Fruit fly (Drosophila melanogaster) whole organism, prepupa: ENCODE measurements around the gene Drak.

Experiments used
- Blimp-1 ChIP-seq: fragments of 200-800 bp; sonication (Bioruptor generic); optimal IDR thresholded peaks from 3 replicates; lab custom pipeline; 2017; ENCODE audit warnings: missing biosample characterization, missing genetic modification characterization, mild to moderate bottlenecking, moderate library complexity, missing genetic modification reagents
- CG10631 ChIP-seq: fragments of 200-800 bp; sonication (Bioruptor generic); optimal IDR thresholded peaks from 2 replicates; lab custom pipeline; 2016; ENCODE audit warnings: missing biosample characterization, missing genetic modification characterization
- CG10669 ChIP-seq: fragments of 200-800 bp; sonication (Bioruptor generic); optimal IDR thresholded peaks from 3 replicates; lab custom pipeline; 2018; ENCODE audit warnings: missing biosample characterization, mild to moderate bottlenecking, missing genetic modification characterization, moderate library complexity
- CG11294 ChIP-seq: fragments of 200-800 bp; sonication (Bioruptor generic); IDR thresholded peaks from 2 replicates; pipeline ENCODE4 v1.3.6; 2022; ENCODE audit warnings: missing biosample characterization, missing genetic modification characterization
- CG11762 ChIP-seq: fragments of 200-800 bp; sonication (Bioruptor generic); optimal IDR thresholded peaks from 3 replicates; lab custom pipeline; 2016; ENCODE audit warnings: missing biosample characterization, missing genetic modification characterization; ENCODE audit not compliant: insufficient read depth
- CG15336 ChIP-seq: fragments of 200-800 bp; sonication (Bioruptor generic); IDR thresholded peaks from 2 replicates; pipeline ENCODE4 v1.3.6; 2022; ENCODE audit warnings: missing biosample characterization, missing genetic modification characterization
- CG16779 ChIP-seq: fragments of 200-800 bp; sonication (Bioruptor generic); optimal IDR thresholded peaks from 3 replicates; lab custom pipeline; 2017; ENCODE audit warnings: missing biosample characterization, mild to moderate bottlenecking, missing genetic modification characterization
- CG3032 ChIP-seq: fragments of 200-800 bp; optimal IDR thresholded peaks from 2 replicates; lab custom pipeline; 2019; ENCODE audit warnings: missing biosample characterization, mild to moderate bottlenecking, missing genetic modification characterization, moderate library complexity
- CG31627 ChIP-seq: fragments of 200-800 bp; sonication (Bioruptor generic); optimal IDR thresholded peaks from 3 replicates; lab custom pipeline; 2016; ENCODE audit warnings: missing biosample characterization, missing genetic modification characterization
- CG34406 ChIP-seq: fragments of 200-800 bp; sonication (Bioruptor generic); optimal IDR thresholded peaks from 3 replicates; lab custom pipeline; 2016; ENCODE audit warnings: missing biosample characterization, missing genetic modification characterization
- CG3919 ChIP-seq: fragments of 200-800 bp; sonication (Bioruptor generic); optimal IDR thresholded peaks from 3 replicates; lab custom pipeline; 2016; ENCODE audit warnings: missing biosample characterization, missing genetic modification characterization
- CG6163 ChIP-seq: fragments of 200-800 bp; sonication (Bioruptor generic); IDR thresholded peaks from 3 replicates; pipeline ENCODE4 v1.3.6; 2022; ENCODE audit warnings: missing biosample characterization, missing genetic modification characterization
- CG6276 ChIP-seq: fragments of 200-800 bp; sonication (Bioruptor generic); optimal IDR thresholded peaks from 2 replicates; lab custom pipeline; 2017; ENCODE audit warnings: missing biosample characterization, mild to moderate bottlenecking, missing genetic modification characterization
- CG6792 ChIP-seq: fragments of 200-800 bp; sonication (Bioruptor generic); optimal IDR thresholded peaks from 3 replicates; lab custom pipeline; 2016; ENCODE audit warnings: missing biosample characterization, missing genetic modification characterization
- CG6808 ChIP-seq: fragments of 200-800 bp; sonication (Bioruptor generic); optimal IDR thresholded peaks from 3 replicates; lab custom pipeline; 2017; ENCODE audit warnings: missing biosample characterization, missing genetic modification characterization, mild to moderate bottlenecking, moderate library complexity, missing genetic modification reagents
- CG6854 ChIP-seq: fragments of 200-800 bp; sonication (Bioruptor generic); optimal IDR thresholded peaks from 2 replicates; lab custom pipeline; 2017; ENCODE audit warnings: missing biosample characterization, mild to moderate bottlenecking, missing genetic modification characterization
- CG7368 ChIP-seq: fragments of 200-800 bp; sonication (Bioruptor generic); optimal IDR thresholded peaks from 3 replicates; lab custom pipeline; 2016; ENCODE audit warnings: missing biosample characterization, missing genetic modification characterization
- CG8119 ChIP-seq: fragments of 200-800 bp; sonication (Bioruptor generic); IDR thresholded peaks from 3 replicates; pipeline ENCODE4 v1.3.6; 2022; ENCODE audit warnings: missing biosample characterization, missing genetic modification characterization
- CG8319 ChIP-seq: fragments of 200-800 bp; sonication (Bioruptor generic); optimal IDR thresholded peaks from 3 replicates; lab custom pipeline; 2016; ENCODE audit warnings: missing biosample characterization, missing genetic modification characterization
- CG8632 ChIP-seq: fragments of 200-800 bp; sonication (Bioruptor generic); optimal IDR thresholded peaks from 3 replicates; lab custom pipeline; 2016; ENCODE audit warnings: missing biosample characterization, missing genetic modification characterization
- CG9139 ChIP-seq: fragments of 200-800 bp; sonication (Bioruptor generic); optimal IDR thresholded peaks from 3 replicates; lab custom pipeline; 2017; ENCODE audit warnings: missing biosample characterization, mild to moderate bottlenecking, missing genetic modification characterization
- Eip75B ChIP-seq: fragments of 200-800 bp; sonication (Bioruptor generic); optimal IDR thresholded peaks from 3 replicates; lab custom pipeline; 2016; ENCODE audit warnings: missing biosample characterization, missing genetic modification characterization
- Eip78C ChIP-seq: fragments of 200-800 bp; sonication (Bioruptor generic); peaks from one replicate; lab custom pipeline; 2016; ENCODE audit warnings: missing biosample characterization, missing genetic modification characterization
- Eip93F ChIP-seq: fragments of 200-800 bp; sonication (Bioruptor generic); optimal IDR thresholded peaks from 2 replicates; lab custom pipeline; 2016; ENCODE audit warnings: missing biosample characterization, mild to moderate bottlenecking, missing genetic modification characterization
- Ets96B ChIP-seq: fragments of 200-800 bp; optimal IDR thresholded peaks from 2 replicates; lab custom pipeline; 2019; ENCODE audit warnings: missing biosample characterization, mild to moderate bottlenecking, missing genetic modification characterization, moderate library complexity
- Gug ChIP-seq: fragments of 200-800 bp; sonication (Bioruptor generic); IDR thresholded peaks from 2 replicates; pipeline ENCODE4 v1.3.6; 2022; ENCODE audit warnings: missing biosample characterization, missing genetic modification characterization
- Hr38 ChIP-seq: sonication (Bioruptor generic); optimal IDR thresholded peaks from 2 replicates; lab custom pipeline; 2016; ENCODE audit warnings: missing biosample characterization, missing genetic modification characterization
- Hr39 ChIP-seq: fragments of 200-800 bp; sonication (Bioruptor generic); optimal IDR thresholded peaks from 2 replicates; lab custom pipeline; 2016; ENCODE audit warnings: missing biosample characterization, missing genetic modification characterization
- Hr4 ChIP-seq: fragments of 200-800 bp; sonication (Bioruptor generic); optimal IDR thresholded peaks from 3 replicates; lab custom pipeline; 2016; ENCODE audit warnings: missing biosample characterization, missing genetic modification characterization
- Lpt ChIP-seq: fragments of 200-800 bp; sonication (Bioruptor generic); optimal IDR thresholded peaks from 3 replicates; lab custom pipeline; 2016; ENCODE audit warnings: missing biosample characterization, missing genetic modification characterization
- Met ChIP-seq: fragments of 200-800 bp; sonication (Bioruptor generic); optimal IDR thresholded peaks from 3 replicates; lab custom pipeline; 2016; ENCODE audit warnings: missing biosample characterization, missing genetic modification characterization
- OdsH ChIP-seq: fragments of 200-800 bp; sonication (Bioruptor generic); optimal IDR thresholded peaks from 3 replicates; lab custom pipeline; 2016; ENCODE audit warnings: missing biosample characterization, missing genetic modification characterization
- Smox ChIP-seq: fragments of 200-800 bp; sonication (Bioruptor generic); optimal IDR thresholded peaks from 3 replicates; lab custom pipeline; 2016; ENCODE audit warnings: missing biosample characterization, missing genetic modification characterization
- Sox14 ChIP-seq: fragments of 200-800 bp; sonication (Bioruptor generic); optimal IDR thresholded peaks from 3 replicates; lab custom pipeline; 2016; ENCODE audit warnings: missing biosample characterization, missing genetic modification characterization
- Sox15 ChIP-seq: fragments of 200-800 bp; sonication (Bioruptor generic); optimal IDR thresholded peaks from 3 replicates; lab custom pipeline; 2016; ENCODE audit warnings: missing biosample characterization, missing genetic modification characterization
- achi ChIP-seq: fragments of 200-800 bp; sonication (Bioruptor generic); optimal IDR thresholded peaks from 3 replicates; lab custom pipeline; 2016; ENCODE audit warnings: missing biosample characterization, missing genetic modification characterization
- acj6 ChIP-seq: fragments of 200-800 bp; sonication (Bioruptor generic); optimal IDR thresholded peaks from 3 replicates; lab custom pipeline; 2016; ENCODE audit warnings: missing biosample characterization, missing genetic modification characterization
- cyc ChIP-seq: fragments of 200-800 bp; sonication (Bioruptor generic); optimal IDR thresholded peaks from 3 replicates; lab custom pipeline; 2016; ENCODE audit warnings: missing biosample characterization, missing genetic modification characterization
- dac ChIP-seq: fragments of 200-800 bp; sonication (Bioruptor generic); optimal IDR thresholded peaks from 2 replicates; lab custom pipeline; 2017; ENCODE audit warnings: missing biosample characterization, mild to moderate bottlenecking, missing genetic modification characterization
- dsx ChIP-seq: fragments of 200-800 bp; optimal IDR thresholded peaks from 3 replicates; lab custom pipeline; 2019; ENCODE audit warnings: missing biosample characterization, mild to moderate bottlenecking, missing genetic modification characterization, moderate library complexity; ENCODE audit not compliant: poor library complexity, severe bottlenecking
- eg ChIP-seq: fragments of 200-800 bp; sonication (Bioruptor generic); IDR thresholded peaks from 3 replicates; pipeline ENCODE4 v1.3.6; 2022; ENCODE audit warnings: missing biosample characterization, missing genetic modification characterization
- esn ChIP-seq: fragments of 200-800 bp; sonication (Bioruptor generic); optimal IDR thresholded peaks from 2 replicates; lab custom pipeline; 2016; ENCODE audit warnings: missing biosample characterization, mild to moderate bottlenecking, missing genetic modification characterization, moderate library complexity
- fd59A ChIP-seq: fragments of 200-800 bp; sonication (Bioruptor generic); optimal IDR thresholded peaks from 2 replicates; lab custom pipeline; 2017; ENCODE audit warnings: missing biosample characterization, mild to moderate bottlenecking, missing genetic modification characterization, missing genetic modification reagents
- fkh ChIP-seq: fragments of 200-800 bp; sonication (Bioruptor generic); optimal IDR thresholded peaks from 3 replicates; lab custom pipeline; 2017; ENCODE audit warnings: missing biosample characterization, mild to moderate bottlenecking, missing genetic modification characterization, moderate library complexity
- net ChIP-seq: fragments of 200-800 bp; sonication (Bioruptor generic); optimal IDR thresholded peaks from 3 replicates; lab custom pipeline; 2016; ENCODE audit warnings: missing biosample characterization, missing genetic modification characterization
- pdm3 ChIP-seq: fragments of 200-800 bp; sonication (Bioruptor generic); optimal IDR thresholded peaks from 3 replicates; lab custom pipeline; 2016; ENCODE audit warnings: missing biosample characterization, missing genetic modification characterization
- salr ChIP-seq, 2 experiments: fragments of 200-800 bp; sonication (Bioruptor generic); optimal IDR thresholded peaks; 3 replicates each; lab custom pipeline; 2016 to 2018; ENCODE audit warnings: missing biosample characterization in 2 of 2, missing genetic modification characterization in 2 of 2, mild to moderate bottlenecking in 1 of 2
- spab ChIP-seq: fragments of 200-800 bp; sonication (Bioruptor generic); optimal IDR thresholded peaks from 2 replicates; lab custom pipeline; 2017; ENCODE audit warnings: missing biosample characterization, mild to moderate bottlenecking, missing genetic modification characterization, missing genetic modification reagents
- ss ChIP-seq, 2 experiments: fragments of 200-800 bp; sonication (Bioruptor generic); optimal IDR thresholded peaks; 2 replicates in 1 of 2; 3 replicates in 1 of 2; lab custom pipeline; 2017 to 2018; ENCODE audit warnings: mild to moderate bottlenecking in 2 of 2, missing biosample characterization in 2 of 2, missing genetic modification characterization in 2 of 2, moderate library complexity in 1 of 2
- svp ChIP-seq: fragments of 200-800 bp; sonication (Bioruptor generic); peaks from one replicate; lab custom pipeline; 2016; ENCODE audit warnings: missing biosample characterization, missing genetic modification characterization
- topi ChIP-seq: fragments of 200-800 bp; sonication (Bioruptor generic); optimal IDR thresholded peaks from 3 replicates; lab custom pipeline; 2016; ENCODE audit warnings: missing biosample characterization, missing genetic modification characterization
- vri ChIP-seq: fragments of 200-800 bp; sonication (Bioruptor generic); optimal IDR thresholded peaks from 3 replicates; lab custom pipeline; 2016; ENCODE audit warnings: missing biosample characterization, mild to moderate bottlenecking, missing genetic modification characterization

Drak gene

dm6 chrX:11499454-11499853 lies 6.5 kb downstream of the Drak start:
- TF ChIP-seq fkh (GFP tag; lab: Kevin White, UChicago) (no peak), achi (GFP tag; lab: Kevin White, UChicago) (peak; percentile 70), CG8319 (GFP tag; lab: Kevin White, UChicago) (peak; percentile 78), fd59A (GFP tag; lab: Kevin White, UChicago) (peak; percentile 32), CG3032 (tag; lab: Kevin White, UChicago) (peak; percentile 49), CG6163 (GFP tag; lab: Robert Waterston, UW) (peak; percentile 89), CG11294 (GFP tag; lab: Robert Waterston, UW) (peak; percentile 32; the same call in 1 of the 2 replicates), CG9139 (GFP tag; lab: Kevin White, UChicago) (peak; percentile 12), CG16779 (peak; percentile 26), Met (GFP tag; lab: Kevin White, UChicago) (peak; percentile 87), Gug (GFP tag; lab: Robert Waterston, UW) (peak; percentile 66), acj6 (GFP tag; lab: Kevin White, UChicago) (peak; percentile 80), cyc (peak; percentile 93), CG6792 (GFP tag; lab: Kevin White, UChicago) (peak; percentile 83), Blimp-1 (GFP tag; lab: Kevin White, UChicago) (peak; percentile 58), Hr38 (no peak), CG10631 (GFP tag; lab: Kevin White, UChicago) (peak; percentile 71), Smox (GFP tag; lab: Kevin White, UChicago) (peak; percentile 85), Hr39 (peak; percentile 93), CG3919 (peak; percentile 84), eg (GFP tag; lab: Robert Waterston, UW) (peak; percentile 82), Sox15 (GFP tag; lab: Kevin White, UChicago) (peak; percentile 77), dac (GFP tag; lab: Kevin White, UChicago) (peak; percentile 59), spab (GFP tag; lab: Kevin White, UChicago) (peak; percentile 44), ss (GFP tag; optimal IDR thresholded peaks at IDR 0.05; lab: Kevin White, UChicago) (peak; percentile 2 to 66), topi (peak; percentile 89), CG8632 (GFP tag; lab: Kevin White, UChicago) (peak; percentile 80), dsx (peak; percentile 31), salr (GFP tag; optimal IDR thresholded peaks at IDR 0.05; lab: Kevin White, UChicago) (no peak), Eip78C (GFP tag; lab: Kevin White, UChicago) (peak; percentile 92), CG34406 (GFP tag; lab: Kevin White, UChicago) (peak; percentile 57), CG6276 (GFP tag; lab: Kevin White, UChicago) (peak; percentile 60), CG6808 (GFP tag; lab: Kevin White, UChicago) (peak; percentile 29), Lpt (peak; percentile 73), Eip93F (GFP tag; lab: Kevin White, UChicago) (peak; percentile 62), net (GFP tag; lab: Kevin White, UChicago) (peak; percentile 76), CG8119 (GFP tag; lab: Robert Waterston, UW) (peak; percentile 74), CG11762 (GFP tag; lab: Kevin White, UChicago) (peak; percentile 56), Sox14 (GFP tag; lab: Kevin White, UChicago) (peak; percentile 86), CG6854 (GFP tag; lab: Kevin White, UChicago) (peak; percentile 35), CG7368 (GFP tag; lab: Kevin White, UChicago) (peak; percentile 82), pdm3 (peak; percentile 83), Eip75B (GFP tag; lab: Kevin White, UChicago) (peak; percentile 79), esn (GFP tag; lab: Kevin White, UChicago) (peak; percentile 86), Hr4 (peak; percentile 78), svp (GFP tag; lab: Kevin White, UChicago) (peak; percentile 94), CG10669 (GFP tag; lab: Kevin White, UChicago) (peak; percentile 61), CG31627 (peak; percentile 92), Ets96B (tag; lab: Kevin White, UChicago) (peak; percentile 56), OdsH (GFP tag; lab: Kevin White, UChicago) (peak; percentile 78), vri (GFP tag; lab: Kevin White, UChicago) (peak; percentile 60), CG15336 (GFP tag; lab: Robert Waterston, UW) (peak; percentile 64)
